Worm (Caenorhabditis elegans) whole organism, L2 larva: ENCODE data around the gene C48D1.5.

Experiments used
- F13H6.1 ChIP-seq: sonication (generic microtip); optimal IDR thresholded peaks from 2 replicates; lab custom pipeline; 2016; ENCODE audit warnings: missing genetic modification characterization, missing compliant biosample characterization
- R02D3.7 ChIP-seq: fragments of 150-350 bp; optimal IDR thresholded peaks from 2 replicates; lab custom pipeline; 2014; ENCODE audit warnings: missing biosample characterization, missing genetic modification characterization
- Y55F3AM.14 ChIP-seq: fragments of 200-800 bp; sonication (Bioruptor generic); optimal IDR thresholded peaks from 2 replicates; lab custom pipeline; 2018; ENCODE audit warnings: mild to moderate bottlenecking, missing genetic modification characterization, missing compliant biosample characterization
- ZK546.5 ChIP-seq: sonication (generic microtip); optimal IDR thresholded peaks from 2 replicates; lab custom pipeline; 2017; ENCODE audit warnings: missing biosample characterization, missing genetic modification characterization
- alr-1 ChIP-seq: fragments of 150-350 bp; optimal IDR thresholded peaks from 2 replicates; lab custom pipeline; 2014; ENCODE audit warnings: missing biosample characterization, missing genetic modification characterization
- aly-2 ChIP-seq: fragments of 150-350 bp; optimal IDR thresholded peaks from 2 replicates; lab custom pipeline; 2014; ENCODE audit warnings: missing biosample characterization, missing genetic modification characterization
- ama-1 ChIP-seq: fragments of 150-350 bp; optimal IDR thresholded peaks from 2 replicates; lab custom pipeline; 2018; ENCODE audit warnings: inconsistent platforms
- blmp-1 ChIP-seq: sonication (generic microtip); optimal IDR thresholded peaks from 2 replicates; lab custom pipeline; 2017; ENCODE audit warnings: missing genetic modification characterization, mild to moderate bottlenecking, missing compliant biosample characterization, antibody characterized with exemption, moderate library complexity; ENCODE audit not compliant: insufficient read depth
- dmd-4 ChIP-seq: sonication (generic microtip); optimal IDR thresholded peaks from 2 replicates; lab custom pipeline; 2017; ENCODE audit warnings: missing biosample characterization, missing genetic modification characterization
- egl-27 ChIP-seq: sonication (generic microtip); optimal IDR thresholded peaks from 3 replicates; lab custom pipeline; 2017; ENCODE audit warnings: missing biosample characterization, missing genetic modification reagents, missing genetic modification characterization
- elt-1 ChIP-seq: fragments of 150-350 bp; optimal IDR thresholded peaks from 2 replicates; lab custom pipeline; 2014; ENCODE audit warnings: missing biosample characterization, missing genetic modification characterization
- gmeb-1 ChIP-seq: fragments of 150-350 bp; optimal IDR thresholded peaks from 2 replicates; lab custom pipeline; 2014; ENCODE audit warnings: missing biosample characterization, missing genetic modification characterization
- lin-11 ChIP-seq: fragments of 150-350 bp; sonication (generic microtip); optimal IDR thresholded peaks from 2 replicates; lab custom pipeline; 2014; ENCODE audit warnings: missing biosample characterization, missing genetic modification characterization, inconsistent platforms, mixed read lengths
- lin-13 ChIP-seq: fragments of 150-350 bp; optimal IDR thresholded peaks from 2 replicates; lab custom pipeline; 2014; ENCODE audit warnings: missing biosample characterization, missing genetic modification reagents, missing genetic modification characterization
- lin-39 ChIP-seq: fragments of 150-350 bp; optimal IDR thresholded peaks from 2 replicates; lab custom pipeline; 2014; ENCODE audit warnings: missing biosample characterization, missing genetic modification reagents, missing genetic modification characterization
- lsy-2 ChIP-seq, 2 experiments: fragments of 150-350 bp in 1 of 2; sonication (generic microtip) in 1 of 2; optimal IDR thresholded peaks; 2 replicates each; lab custom pipeline; 2014 to 2017; ENCODE audit warnings: missing biosample characterization in 2 of 2, missing genetic modification characterization in 2 of 2
- mab-5 ChIP-seq: fragments of 150-350 bp; optimal IDR thresholded peaks from 2 replicates; lab custom pipeline; 2014; ENCODE audit warnings: missing biosample characterization, missing genetic modification characterization
- mbf-1 ChIP-seq: sonication (generic microtip); optimal IDR thresholded peaks from 2 replicates; lab custom pipeline; 2017; ENCODE audit warnings: missing biosample characterization, missing genetic modification characterization
- nhr-10 ChIP-seq: sonication (generic microtip); optimal IDR thresholded peaks from 2 replicates; lab custom pipeline; 2017; ENCODE audit warnings: missing biosample characterization, missing genetic modification characterization
- nhr-12 ChIP-seq: fragments of 150-350 bp; optimal IDR thresholded peaks from 2 replicates; lab custom pipeline; 2014; ENCODE audit warnings: missing biosample characterization, missing genetic modification characterization
- nhr-129 ChIP-seq: fragments of 150-350 bp; optimal IDR thresholded peaks from 2 replicates; lab custom pipeline; 2014; ENCODE audit warnings: missing biosample characterization, missing genetic modification characterization
- nhr-21 ChIP-seq: fragments of 150-350 bp; optimal IDR thresholded peaks from 2 replicates; lab custom pipeline; 2014; ENCODE audit warnings: missing biosample characterization, missing genetic modification characterization
- nhr-23 ChIP-seq: fragments of 150-350 bp; optimal IDR thresholded peaks from 2 replicates; lab custom pipeline; 2014; ENCODE audit warnings: missing biosample characterization, missing genetic modification reagents, missing genetic modification characterization
- nhr-237 ChIP-seq: fragments of 150-350 bp; optimal IDR thresholded peaks from 2 replicates; lab custom pipeline; 2014; ENCODE audit warnings: missing biosample characterization, missing genetic modification characterization
- nhr-25 ChIP-seq: fragments of 150-350 bp; sonication (generic microtip); optimal IDR thresholded peaks from 3 replicates; lab custom pipeline; 2014; ENCODE audit warnings: missing biosample characterization, missing genetic modification characterization
- nhr-6 ChIP-seq: fragments of 150-350 bp; optimal IDR thresholded peaks from 2 replicates; lab custom pipeline; 2014; ENCODE audit warnings: missing biosample characterization, missing genetic modification characterization
- nhr-77 ChIP-seq: fragments of 150-350 bp; optimal IDR thresholded peaks from 2 replicates; lab custom pipeline; 2014; ENCODE audit warnings: missing biosample characterization, missing genetic modification characterization
- sem-4 ChIP-seq: fragments of 150-350 bp; optimal IDR thresholded peaks from 2 replicates; lab custom pipeline; 2014; ENCODE audit warnings: missing biosample characterization, missing genetic modification reagents, missing genetic modification characterization
- sma-3 ChIP-seq: sonication (generic microtip); optimal IDR thresholded peaks from 2 replicates; lab custom pipeline; 2016; ENCODE audit warnings: missing genetic modification reagents, missing genetic modification characterization, missing compliant biosample characterization
- snpc-4 ChIP-seq: fragments of 150-350 bp; optimal IDR thresholded peaks from 2 replicates; lab custom pipeline; 2014; ENCODE audit warnings: missing biosample characterization, missing genetic modification characterization
- unc-62 ChIP-seq: fragments of 150-350 bp; optimal IDR thresholded peaks from 2 replicates; lab custom pipeline; 2014; ENCODE audit warnings: missing biosample characterization, missing genetic modification reagents, missing genetic modification characterization
- zag-1 ChIP-seq: fragments of 150-350 bp; optimal IDR thresholded peaks from 2 replicates; lab custom pipeline; 2014; ENCODE audit warnings: missing biosample characterization, missing genetic modification characterization
- ztf-1 ChIP-seq: fragments of 200-800 bp; sonication (Bioruptor generic); conservative IDR thresholded peaks from 2 replicates; pipeline ENCODE4 v1.3.6; 2022; ENCODE audit warnings: missing genetic modification characterization, missing compliant biosample characterization
- ztf-11 ChIP-seq: sonication (generic microtip); optimal IDR thresholded peaks from 2 replicates; lab custom pipeline; 2017; ENCODE audit warnings: missing biosample characterization, missing genetic modification characterization
- ztf-4 ChIP-seq: fragments of 150-350 bp; optimal IDR thresholded peaks from 2 replicates; lab custom pipeline; 2014; ENCODE audit warnings: missing biosample characterization, missing genetic modification characterization

The C48D1.5 gene

DNA sequence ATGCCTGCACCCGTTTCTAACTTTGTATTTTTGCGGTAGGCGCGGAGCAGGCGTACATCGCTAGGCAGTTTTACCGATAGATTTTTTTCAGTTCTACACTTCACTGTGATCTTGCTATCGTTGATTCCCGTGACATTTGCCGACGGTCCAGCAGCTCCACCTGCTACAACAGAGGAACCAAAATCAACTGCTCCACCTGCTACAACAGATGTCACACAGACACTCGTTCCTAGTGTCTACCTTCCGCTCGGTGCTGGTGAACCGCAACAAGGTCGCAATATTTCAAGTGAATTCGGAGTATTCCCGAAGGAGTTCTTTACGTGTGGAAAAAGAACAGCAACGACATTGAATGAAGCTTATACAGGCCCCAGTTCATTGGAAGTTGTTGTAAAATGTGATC, 31.7 kb upstream of the C48D1.5 start:
- TF ChIP-seq gmeb-1 (tag; lab: Kevin White, UChicago) (no peak), ZK546.5 (tag; lab: Kevin White, UChicago) (no peak), mab-5 (no peak), nhr-10 (tag; lab: Kevin White, UChicago) (no peak), nhr-237 (tag; lab: Kevin White, UChicago) (no peak), sma-3 (GFP tag; lab: Kevin White, UChicago) (no peak), nhr-21 (tag; lab: Kevin White, UChicago) (no peak), mbf-1 (tag; lab: Kevin White, UChicago) (no peak)

ce11 chrIV:13193239-13193638, 28.5 kb upstream of the C48D1.5 start, which contains the start of gene F58D2.5:
Gene F58D2.5, minus strand, starts transcription at chrIV:13193339.
- no peak for TF ChIP-seq alr-1
- TF ChIP-seq nhr-10 (tag; lab: Kevin White, UChicago) = no peak
- TF ChIP-seq nhr-129 (tag; lab: Kevin White, UChicago) = no peak
- no peak for TF ChIP-seq lin-39 (tag; lab: Kevin White, UChicago)
- TF ChIP-seq nhr-23 (tag; lab: Kevin White, UChicago) = no peak
- TF ChIP-seq R02D3.7 = no peak
- no peak for TF ChIP-seq ztf-4
- TF ChIP-seq lin-11 (tag; lab: Kevin White, UChicago) = no peak
- TF ChIP-seq gmeb-1 (tag; lab: Kevin White, UChicago) = no peak
- TF ChIP-seq sma-3 (GFP tag; lab: Kevin White, UChicago) = no peak
- TF ChIP-seq mab-5 = no peak
- TF ChIP-seq sem-4 (tag; lab: Kevin White, UChicago) = no peak
- no peak for TF ChIP-seq lsy-2 (tag; optimal IDR thresholded peaks at IDR 0.05; lab: Kevin White, UChicago)
- no peak for TF ChIP-seq elt-1 (tag; lab: Kevin White, UChicago)
- no peak for TF ChIP-seq ztf-11 (tag; lab: Kevin White, UChicago)
- no peak for TF ChIP-seq nhr-77 (tag; lab: Kevin White, UChicago)
- TF ChIP-seq zag-1 (tag; lab: Kevin White, UChicago) = no peak
- no peak for TF ChIP-seq F13H6.1 (tag; lab: Kevin White, UChicago)

DNA sequence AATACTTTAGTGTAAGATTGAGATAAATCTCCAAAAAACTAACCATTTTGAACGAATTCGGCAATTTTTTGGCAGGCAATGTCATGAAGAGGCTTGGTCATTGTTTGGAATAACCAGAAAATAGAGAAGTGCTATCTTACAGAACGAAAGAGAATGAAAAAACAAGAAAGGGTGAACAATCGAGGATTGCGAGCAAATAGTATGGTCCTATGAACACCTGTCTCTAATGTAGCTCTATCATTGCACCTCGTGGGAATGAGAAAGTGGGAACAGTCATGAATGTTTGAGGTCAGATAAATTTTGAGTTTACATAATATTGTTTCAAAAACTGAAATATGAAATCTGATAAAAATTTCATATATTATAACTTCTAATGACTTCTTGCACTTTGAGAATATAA, 24.5 kb upstream of the C48D1.5 start, which contains the start of gene C48D1.1:
Gene C48D1.1 (minus strand): TSS at position 101 of the 400 bp plus-strand sequence.
- TF ChIP-seq blmp-1 (tag; lab: Kevin White, UChicago) (no peak), nhr-21 (tag; lab: Kevin White, UChicago) (no peak), nhr-25 (tag; lab: Kevin White, UChicago) (no peak), lin-13 (no peak), nhr-77 (tag; lab: Kevin White, UChicago) (no peak), ztf-1 (no peak), nhr-6 (no peak), elt-1 (tag; lab: Kevin White, UChicago) (no peak), lin-39 (tag; lab: Kevin White, UChicago) (no peak), aly-2 (tag; lab: Kevin White, UChicago) (no peak), gmeb-1 (tag; lab: Kevin White, UChicago) (no peak), mbf-1 (tag; lab: Kevin White, UChicago) (no peak), zag-1 (tag; lab: Kevin White, UChicago) (no peak), mab-5 (no peak), egl-27 (tag; lab: Kevin White, UChicago) (no peak), Y55F3AM.14 (GFP tag; lab: Kevin White, UChicago) (no peak)

DNA sequence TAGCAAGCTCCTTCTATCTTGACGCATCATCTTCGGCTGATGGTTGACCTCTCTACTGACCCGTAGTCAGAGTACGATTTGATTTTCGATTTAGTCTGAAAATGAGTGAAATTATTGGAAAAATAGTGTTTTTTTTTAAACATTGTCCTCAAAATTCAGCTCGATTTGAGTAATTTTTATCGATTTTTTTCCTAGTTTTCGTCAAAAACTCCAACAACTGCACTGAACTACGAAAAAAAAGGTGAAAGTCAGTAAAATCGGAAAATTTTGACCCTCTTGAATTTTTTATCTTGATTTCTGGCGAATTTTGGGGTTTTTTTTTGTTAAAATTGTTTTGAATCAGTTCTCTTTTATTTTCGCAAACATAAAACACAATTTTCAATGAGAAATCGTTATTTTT, 17.7 kb upstream of the C48D1.5 start, which contains the start of gene ced-3:
Gene ced-3 (minus strand): TSS at position 101 of the 400 bp plus-strand sequence.
- TF ChIP-seq nhr-12 (tag; lab: Kevin White, UChicago) = no peak
- no peak for TF ChIP-seq gmeb-1 (tag; lab: Kevin White, UChicago)
- TF ChIP-seq lin-39 (tag; lab: Kevin White, UChicago) = no peak
- no peak for TF ChIP-seq snpc-4
- no peak for TF ChIP-seq dmd-4 (tag; lab: Kevin White, UChicago)
- TF ChIP-seq unc-62 (GFP tag; lab: Kevin White, UChicago) = no peak
- TF ChIP-seq blmp-1 (tag; lab: Kevin White, UChicago) = no peak
- TF ChIP-seq ama-1 = no peak
- TF ChIP-seq nhr-77 (tag; lab: Kevin White, UChicago) = no peak
